Worm (Caenorhabditis elegans) whole organism, mixed stage, embryonic: ENCODE results near the gene rfs-1.

ENCODE experiments used
- blmp-1 ChIP-seq: fragments of 150-350 bp; optimal IDR thresholded peaks from 2 replicates; lab custom pipeline; 2014; ENCODE audit warnings: missing biosample characterization, missing genetic modification characterization
- ces-1 ChIP-seq: fragments of 150-350 bp; optimal IDR thresholded peaks from 2 replicates; lab custom pipeline; 2014; ENCODE audit warnings: missing biosample characterization, missing genetic modification reagents, missing genetic modification characterization
- lin-13 ChIP-seq: fragments of 150-350 bp; optimal IDR thresholded peaks from 2 replicates; lab custom pipeline; 2014; ENCODE audit warnings: missing biosample characterization, missing genetic modification characterization
- unc-39 ChIP-seq: fragments of 150-350 bp; optimal IDR thresholded peaks from 2 replicates; lab custom pipeline; 2014; ENCODE audit warnings: missing biosample characterization, missing genetic modification characterization
- unc-62 ChIP-seq: fragments of 150-350 bp; optimal IDR thresholded peaks from 2 replicates; lab custom pipeline; 2014; ENCODE audit warnings: missing biosample characterization, missing genetic modification reagents, missing genetic modification characterization

DNA sequence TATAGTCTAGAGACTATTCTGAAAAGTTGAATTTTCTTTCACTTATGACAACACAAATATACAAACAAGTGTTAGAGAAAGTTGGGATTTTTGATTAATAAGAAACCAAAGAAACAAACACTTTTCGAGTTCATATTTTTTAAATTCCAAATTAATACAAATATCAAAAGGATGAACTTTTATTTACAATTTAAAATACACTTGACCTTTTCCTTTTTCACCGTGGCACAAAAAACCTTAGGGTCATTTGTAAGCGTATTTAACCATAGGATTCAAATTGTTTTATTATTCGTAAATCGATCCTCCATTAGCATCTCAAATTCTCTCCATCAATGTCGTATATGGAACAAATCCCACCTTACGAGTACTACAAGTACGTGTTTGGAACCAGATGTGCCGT is 9.6 kb downstream of the rfs-1 start, which contains the start of gene C02F5.5:
- TF ChIP-seq ces-1 (GFP tag; lab: Kevin White, UChicago) (no peak), unc-39 (tag; lab: Kevin White, UChicago) (no peak), lin-13 (tag; lab: Kevin White, UChicago) (no peak), unc-62 (GFP tag; lab: Kevin White, UChicago) (no peak), blmp-1 (tag; lab: Kevin White, UChicago) (no peak)
